Worm (Caenorhabditis elegans) whole organism, L1 larva: ENCODE results near the gene sru-28.
A peak's percentile ranks its signal among the peaks of the same experiment; 100 is the strongest.

Experiments
- C16A3.4 ChIP-seq: fragments of 150-350 bp; optimal IDR thresholded peaks from 2 replicates; lab custom pipeline; 2014; ENCODE audit warnings: missing biosample characterization, missing genetic modification characterization
- aha-1 ChIP-seq: fragments of 150-350 bp; optimal IDR thresholded peaks from 2 replicates; lab custom pipeline; 2014; ENCODE audit warnings: missing biosample characterization, missing genetic modification characterization
- alr-1 ChIP-seq: fragments of 200-800 bp; sonication (Bioruptor generic); optimal IDR thresholded peaks from 2 replicates; lab custom pipeline; 2018; ENCODE audit warnings: borderline replicate concordance, mild to moderate bottlenecking, missing genetic modification characterization, missing compliant biosample characterization
- aly-2 ChIP-seq: fragments of 150-350 bp; optimal IDR thresholded peaks from 2 replicates; lab custom pipeline; 2014; ENCODE audit warnings: missing biosample characterization, missing genetic modification characterization
- ama-1 ChIP-seq: fragments of 150-350 bp; optimal IDR thresholded peaks from 2 replicates; lab custom pipeline; 2014
- ceh-8 ChIP-seq: fragments of 200-800 bp; sonication (Bioruptor generic); optimal IDR thresholded peaks from 2 replicates; lab custom pipeline; 2018; ENCODE audit warnings: mild to moderate bottlenecking, missing genetic modification characterization, moderate library complexity, missing compliant biosample characterization
- ceh-90 ChIP-seq: sonication (generic microtip); optimal IDR thresholded peaks from 2 replicates; lab custom pipeline; 2016; ENCODE audit warnings: missing genetic modification characterization, missing compliant biosample characterization
- ces-1 ChIP-seq: fragments of 150-350 bp; optimal IDR thresholded peaks from 2 replicates; lab custom pipeline; 2014; ENCODE audit warnings: missing biosample characterization, missing genetic modification reagents, missing genetic modification characterization
- efl-1 ChIP-seq, 4 experiments: fragments of 150-350 bp; optimal IDR thresholded peaks in 3 of 4; peaks in 1 of 4; 1 replicate in 1 of 4; 2 replicates in 3 of 4; lab custom pipeline; 2014; ENCODE audit warnings: missing biosample characterization in 2 of 4, missing genetic modification characterization in 2 of 4, missing genetic modification reagents in 2 of 4
- elt-3 ChIP-seq, 6 experiments: fragments of 150-350 bp in 1 of 6; sonication (generic microtip); optimal IDR thresholded peaks; 2 replicates each; lab custom pipeline; 2017 to 2018; ENCODE audit warnings: missing biosample characterization in 6 of 6, missing genetic modification characterization in 6 of 6, inconsistent platforms in 1 of 6
- fkh-10 ChIP-seq: sonication (generic microtip); optimal IDR thresholded peaks from 2 replicates; lab custom pipeline; 2017; ENCODE audit warnings: missing biosample characterization, missing genetic modification reagents, missing genetic modification characterization
- fkh-8 ChIP-seq: sonication (generic microtip); optimal IDR thresholded peaks from 2 replicates; lab custom pipeline; 2016; ENCODE audit warnings: mild to moderate bottlenecking, missing genetic modification characterization, missing compliant biosample characterization
- grh-1 ChIP-seq: fragments of 200-800 bp; sonication (Bioruptor generic); IDR thresholded peaks from 2 replicates; pipeline ENCODE4 v1.3.6; 2022; ENCODE audit warnings: missing genetic modification reagents, missing genetic modification characterization, missing compliant biosample characterization
- hlh-4 ChIP-seq: sonication (generic microtip); optimal IDR thresholded peaks from 2 replicates; lab custom pipeline; 2016; ENCODE audit warnings: mild to moderate bottlenecking, missing genetic modification characterization, missing compliant biosample characterization
- lin-13 ChIP-seq: fragments of 150-350 bp; optimal IDR thresholded peaks from 2 replicates; lab custom pipeline; 2014; ENCODE audit warnings: missing biosample characterization, missing genetic modification reagents, missing genetic modification characterization
- lin-14 ChIP-seq: fragments of 200-800 bp; sonication (Bioruptor generic); optimal IDR thresholded peaks from 2 replicates; lab custom pipeline; 2018; ENCODE audit warnings: mild to moderate bottlenecking, missing genetic modification characterization, moderate library complexity, missing compliant biosample characterization
- lin-15B ChIP-seq: fragments of 150-350 bp; sonication (generic microtip); optimal IDR thresholded peaks from 3 replicates; lab custom pipeline; 2014; ENCODE audit warnings: missing biosample characterization, missing genetic modification characterization
- lin-39 ChIP-seq: fragments of 150-350 bp; optimal IDR thresholded peaks from 2 replicates; lab custom pipeline; 2014; ENCODE audit warnings: missing biosample characterization, missing genetic modification reagents, missing genetic modification characterization
- lsy-2 ChIP-seq, 2 experiments: fragments of 150-350 bp; optimal IDR thresholded peaks; 2 replicates each; lab custom pipeline; 2014; ENCODE audit warnings: missing biosample characterization in 2 of 2, missing genetic modification characterization in 2 of 2
- mab-9 ChIP-seq: fragments of 200-800 bp; sonication (Bioruptor generic); IDR thresholded peaks from 2 replicates; pipeline ENCODE4 v1.3.6; 2022; ENCODE audit warnings: missing genetic modification reagents, missing genetic modification characterization, missing compliant biosample characterization
- mef-2 ChIP-seq: fragments of 150-350 bp; optimal IDR thresholded peaks from 2 replicates; lab custom pipeline; 2014; ENCODE audit warnings: missing biosample characterization, missing genetic modification characterization
- nhr-11 ChIP-seq: fragments of 150-350 bp; optimal IDR thresholded peaks from 2 replicates; lab custom pipeline; 2014; ENCODE audit warnings: missing biosample characterization, missing genetic modification characterization
- nhr-20 ChIP-seq: sonication (generic microtip); optimal IDR thresholded peaks from 2 replicates; lab custom pipeline; 2016; ENCODE audit warnings: mild to moderate bottlenecking, missing genetic modification characterization, missing compliant biosample characterization
- nhr-237 ChIP-seq: fragments of 150-350 bp; optimal IDR thresholded peaks from 2 replicates; lab custom pipeline; 2014; ENCODE audit warnings: missing biosample characterization, missing genetic modification characterization
- nhr-28 ChIP-seq: fragments of 150-350 bp; optimal IDR thresholded peaks from 2 replicates; lab custom pipeline; 2014; ENCODE audit warnings: missing biosample characterization, missing genetic modification characterization
- nhr-71 ChIP-seq: sonication (generic microtip); optimal IDR thresholded peaks from 2 replicates; lab custom pipeline; 2016; ENCODE audit warnings: mild to moderate bottlenecking, missing genetic modification characterization, moderate library complexity, missing compliant biosample characterization
- nhr-84 ChIP-seq: sonication (generic microtip); optimal IDR thresholded peaks from 2 replicates; lab custom pipeline; 2017; ENCODE audit warnings: missing biosample characterization, missing genetic modification characterization
- pax-3 ChIP-seq: fragments of 200-800 bp; sonication (Bioruptor generic); optimal IDR thresholded peaks from 2 replicates; lab custom pipeline; 2018; ENCODE audit warnings: mild to moderate bottlenecking, missing genetic modification characterization, moderate library complexity, missing compliant biosample characterization
- rnt-1 ChIP-seq: sonication (generic microtip); optimal IDR thresholded peaks from 2 replicates; lab custom pipeline; 2016; ENCODE audit warnings: mild to moderate bottlenecking, missing genetic modification characterization, moderate library complexity, missing compliant biosample characterization
- skn-1 ChIP-seq: fragments of 150-350 bp; optimal IDR thresholded peaks from 2 replicates; lab custom pipeline; 2014; ENCODE audit warnings: missing biosample characterization, missing genetic modification characterization
- sox-4 ChIP-seq: sonication (generic microtip); optimal IDR thresholded peaks from 2 replicates; lab custom pipeline; 2016; ENCODE audit warnings: missing genetic modification characterization, missing compliant biosample characterization
- sptf-1 ChIP-seq: fragments of 150-350 bp; optimal IDR thresholded peaks from 2 replicates; lab custom pipeline; 2014; ENCODE audit warnings: missing biosample characterization, missing genetic modification characterization
- swsn-7 ChIP-seq: sonication (generic microtip); optimal IDR thresholded peaks from 2 replicates; lab custom pipeline; 2016; ENCODE audit warnings: missing genetic modification characterization, missing compliant biosample characterization
- tlp-1 ChIP-seq: fragments of 150-350 bp; optimal IDR thresholded peaks from 2 replicates; lab custom pipeline; 2014; ENCODE audit warnings: missing biosample characterization, missing genetic modification characterization
- unc-130 ChIP-seq: fragments of 150-350 bp; optimal IDR thresholded peaks from 2 replicates; lab custom pipeline; 2017; ENCODE audit warnings: missing biosample characterization, missing genetic modification characterization, inconsistent platforms
- unc-62 ChIP-seq: fragments of 150-350 bp; optimal IDR thresholded peaks from 2 replicates; lab custom pipeline; 2014; ENCODE audit warnings: missing biosample characterization, missing genetic modification reagents, missing genetic modification characterization
- unc-98 ChIP-seq: fragments of 200-800 bp; sonication (Bioruptor generic); IDR thresholded peaks from 2 replicates; pipeline ENCODE4 v1.3.6; 2022; ENCODE audit warnings: missing genetic modification characterization, missing compliant biosample characterization
- vab-15 ChIP-seq: sonication (generic microtip); optimal IDR thresholded peaks from 2 replicates; lab custom pipeline; 2017; ENCODE audit warnings: missing genotype, mild to moderate bottlenecking, missing genetic modification characterization, missing compliant biosample characterization
- xbp-1 ChIP-seq: sonication (generic microtip); optimal IDR thresholded peaks from 2 replicates; lab custom pipeline; 2016; ENCODE audit warnings: missing genetic modification characterization, missing compliant biosample characterization
- zip-4 ChIP-seq: fragments of 200-800 bp; sonication (Bioruptor generic); optimal IDR thresholded peaks from 2 replicates; lab custom pipeline; 2018; ENCODE audit warnings: mild to moderate bottlenecking, missing genetic modification characterization, moderate library complexity, missing compliant biosample characterization

Gene sru-28

ce11 chrV:1532455-1532854, 26.4 kb downstream of the sru-28 start:
- TF ChIP-seq lin-13 (GFP tag; lab: Kevin White, UChicago) (no peak), ces-1 (GFP tag; lab: Kevin White, UChicago) (no peak), unc-62 (GFP tag; lab: Kevin White, UChicago) (no peak), lin-15B (tag; lab: Kevin White, UChicago) (no peak), tlp-1 (tag; lab: Kevin White, UChicago) (no peak), swsn-7 (tag; lab: Kevin White, UChicago) (no peak), rnt-1 (tag; lab: Kevin White, UChicago) (no peak), nhr-11 (tag; lab: Kevin White, UChicago) (no peak), lin-14 (GFP tag; lab: Kevin White, UChicago) (no peak), skn-1 (tag; lab: Kevin White, UChicago) (no peak), nhr-84 (tag; lab: Kevin White, UChicago) (no peak), fkh-8 (tag; lab: Kevin White, UChicago) (no peak), vab-15 (tag; lab: Kevin White, UChicago) (no peak), ceh-90 (no peak), elt-3 (tag; optimal IDR thresholded peaks at IDR 0.05; lab: Kevin White, UChicago) (no peak), nhr-28 (tag; lab: Kevin White, UChicago) (no peak), aly-2 (tag; lab: Kevin White, UChicago) (no peak), C16A3.4 (no peak), ama-1 (lab: Kevin White, UChicago) (no peak), alr-1 (tag; lab: Kevin White, UChicago) (no peak)

- TF ChIP-seq efl-1 (optimal IDR thresholded peaks at IDR 0.05; lab: Kevin White, UChicago) (no peak), efl-1 (GFP tag; optimal IDR thresholded peaks at IDR 0.05 in 1 of 2; lab: Kevin White, UChicago) (peak in 1 of 2 experiments; percentile 23), ama-1 (lab: Kevin White, UChicago) (no peak), nhr-20 (tag; lab: Kevin White, UChicago) (no peak), hlh-4 (tag; lab: Kevin White, UChicago) (no peak)
- TF ChIP-seq, all 84 proteins: peak for 1
Measured at ce11 chrV:1534315-1534714, 28.2 kb downstream of the sru-28 start, which contains the start of gene trx-5. Gene trx-5, minus strand, starts transcription at chrV:1534415.

ce11 chrV:1536979-1537378, 30.9 kb downstream of the sru-28 start, which contains the start of gene K02H11.9:
Gene K02H11.9, minus strand, starts transcription at chrV:1537079.
- TF ChIP-seq nhr-71 (tag; lab: Kevin White, UChicago) (no peak), grh-1 (no peak), efl-1 (optimal IDR thresholded peaks at IDR 0.05; lab: Kevin White, UChicago) (no peak), efl-1 (GFP tag; optimal IDR thresholded peaks at IDR 0.05 in 1 of 2; lab: Kevin White, UChicago) (no peak), lsy-2 (tag; optimal IDR thresholded peaks at IDR 0.05; lab: Kevin White, UChicago) (no peak), sptf-1 (tag; lab: Kevin White, UChicago) (no peak), nhr-237 (tag; lab: Kevin White, UChicago) (no peak), swsn-7 (tag; lab: Kevin White, UChicago) (no peak), elt-3 (tag; optimal IDR thresholded peaks at IDR 0.05; lab: Kevin White, UChicago) (no peak), lin-15B (tag; lab: Kevin White, UChicago) (no peak), unc-98 (GFP tag; lab: Robert Waterston, UW) (no peak), mef-2 (no peak), tlp-1 (tag; lab: Kevin White, UChicago) (no peak), unc-130 (tag; lab: Kevin White, UChicago) (no peak), ces-1 (GFP tag; lab: Kevin White, UChicago) (no peak), lin-39 (tag; lab: Kevin White, UChicago) (no peak), xbp-1 (tag; lab: Kevin White, UChicago) (no peak), sox-4 (tag; lab: Kevin White, UChicago) (no peak), zip-4 (GFP tag; lab: Kevin White, UChicago) (no peak), vab-15 (tag; lab: Kevin White, UChicago) (no peak), mab-9 (GFP tag; lab: Robert Waterston, UW) (no peak)

- no peak for TF ChIP-seq lsy-2 (tag; optimal IDR thresholded peaks at IDR 0.05; lab: Kevin White, UChicago)
- no peak for TF ChIP-seq unc-62 (GFP tag; lab: Kevin White, UChicago)
- TF ChIP-seq skn-1 (tag; lab: Kevin White, UChicago) = no peak
- no peak for TF ChIP-seq fkh-10 (GFP tag; lab: Kevin White, UChicago)
- no peak for TF ChIP-seq lin-15B (tag; lab: Kevin White, UChicago)
- no peak for TF ChIP-seq aha-1 (tag; lab: Kevin White, UChicago)
- no peak for TF ChIP-seq pax-3 (tag; lab: Kevin White, UChicago)
- TF ChIP-seq elt-3 (tag; optimal IDR thresholded peaks at IDR 0.05; lab: Kevin White, UChicago) = no peak
- TF ChIP-seq ceh-8 (GFP tag; lab: Kevin White, UChicago) = no peak
Measured at ce11 chrV:1538842-1539241, 32.7 kb downstream of the sru-28 start.
